Worm (Caenorhabditis elegans) whole organism, young adult: ENCODE measurements around the gene Y116F11A.6.

Experiments used
- B0261.1 ChIP-seq: sonication (generic microtip); optimal IDR thresholded peaks from 2 replicates; lab custom pipeline; 2016; ENCODE audit warnings: mild to moderate bottlenecking, missing genetic modification characterization, moderate library complexity, missing compliant biosample characterization
- D2030.7 ChIP-seq: fragments of 200-800 bp; sonication (Bioruptor generic); IDR thresholded peaks from 2 replicates; pipeline ENCODE4 v1.3.6; 2022; ENCODE audit warnings: missing genetic modification reagents, missing genetic modification characterization, missing compliant biosample characterization
- F10E7.11 ChIP-seq: sonication (generic microtip); optimal IDR thresholded peaks from 2 replicates; lab custom pipeline; 2017; ENCODE audit warnings: mild to moderate bottlenecking, missing genetic modification characterization, moderate library complexity, missing compliant biosample characterization
- F22D6.2 ChIP-seq: sonication (generic microtip); optimal IDR thresholded peaks from 2 replicates; lab custom pipeline; 2016; ENCODE audit warnings: mild to moderate bottlenecking, missing genetic modification characterization, missing compliant biosample characterization
- F37B4.10 ChIP-seq: fragments of 200-800 bp; sonication (Bioruptor generic); IDR thresholded peaks from 2 replicates; pipeline ENCODE4 v1.3.6; 2022; ENCODE audit warnings: missing genetic modification characterization, missing compliant biosample characterization
- F49E8.2 ChIP-seq: sonication (generic microtip); optimal IDR thresholded peaks from 3 replicates; lab custom pipeline; 2017; ENCODE audit warnings: missing genetic modification characterization, mild to moderate bottlenecking, missing compliant biosample characterization, antibody characterized with exemption, moderate library complexity; ENCODE audit not compliant: insufficient read depth
- F57C9.4 ChIP-seq: sonication (generic microtip); optimal IDR thresholded peaks from 2 replicates; lab custom pipeline; 2017; ENCODE audit warnings: mild to moderate bottlenecking, missing genetic modification characterization, missing compliant biosample characterization
- T26A5.8 ChIP-seq: sonication (generic microtip); optimal IDR thresholded peaks from 2 replicates; lab custom pipeline; 2016; ENCODE audit warnings: missing genetic modification characterization, missing compliant biosample characterization
- Y67H2A.10 ChIP-seq: fragments of 200-800 bp; sonication (Bioruptor generic); conservative IDR thresholded peaks from 2 replicates; pipeline ENCODE4 v1.3.6; 2022; ENCODE audit warnings: missing genetic modification reagents, missing genetic modification characterization, missing compliant biosample characterization
- ZK185.1 ChIP-seq: sonication (generic microtip); optimal IDR thresholded peaks from 2 replicates; lab custom pipeline; 2016; ENCODE audit warnings: mild to moderate bottlenecking, missing genetic modification characterization, missing compliant biosample characterization; ENCODE audit not compliant: poor library complexity, severe bottlenecking
- akir-1 ChIP-seq: fragments of 200-800 bp; sonication (Bioruptor generic); optimal IDR thresholded peaks from 2 replicates; lab custom pipeline; 2018; ENCODE audit warnings: mild to moderate bottlenecking, missing genetic modification characterization, moderate library complexity, missing compliant biosample characterization
- ama-1 ChIP-seq, 3 experiments: fragments of 150-350 bp in 1 of 3; sonication (generic microtip) in 2 of 3; optimal IDR thresholded peaks; 2 replicates each; lab custom pipeline; 2014 to 2018; ENCODE audit warnings: missing biosample characterization in 2 of 3, missing genetic modification characterization in 2 of 3, missing genetic modification reagents in 2 of 3
- aptf-3 ChIP-seq: fragments of 200-800 bp; sonication (Bioruptor generic); IDR thresholded peaks from 2 replicates; pipeline ENCODE4 v1.3.6; 2022; ENCODE audit warnings: missing genetic modification characterization, missing compliant biosample characterization
- attf-6 ChIP-seq: fragments of 200-800 bp; sonication (Bioruptor generic); IDR thresholded peaks from 2 replicates; pipeline ENCODE4 v1.3.6; 2022; ENCODE audit warnings: missing genetic modification reagents, missing genetic modification characterization, missing compliant biosample characterization
- bed-1 ChIP-seq: fragments of 200-800 bp; sonication (Bioruptor generic); IDR thresholded peaks from 2 replicates; pipeline ENCODE4 v1.3.6; 2022; ENCODE audit warnings: missing genetic modification reagents, missing genetic modification characterization, missing compliant biosample characterization
- cebp-1 ChIP-seq, 2 experiments: fragments of 200-800 bp in 1 of 2; sonication (Bioruptor generic) in 1 of 2; sonication (generic microtip) in 1 of 2; IDR thresholded peaks in 1 of 2; optimal IDR thresholded peaks in 1 of 2; 2 replicates each; pipeline versions ENCODE4 v1.3.6 to Lab custom; 2017 to 2022; ENCODE audit warnings: missing compliant biosample characterization in 2 of 2, missing genetic modification characterization in 2 of 2, mild to moderate bottlenecking in 1 of 2, missing genetic modification reagents in 1 of 2, moderate library complexity in 1 of 2
- cebp-2 ChIP-seq: fragments of 200-800 bp; sonication (Bioruptor generic); IDR thresholded peaks from 2 replicates; pipeline ENCODE4 v1.3.6; 2022; ENCODE audit warnings: missing genetic modification characterization, missing compliant biosample characterization
- ceh-100 ChIP-seq: fragments of 200-800 bp; sonication (Bioruptor generic); IDR thresholded peaks from 2 replicates; pipeline ENCODE4 v1.3.6; 2022; ENCODE audit warnings: missing genetic modification reagents, missing genetic modification characterization, missing compliant biosample characterization
- ceh-40 ChIP-seq: fragments of 200-800 bp; sonication (Bioruptor generic); IDR thresholded peaks from 2 replicates; pipeline ENCODE4 v1.3.6; 2022; ENCODE audit warnings: missing genetic modification characterization, missing compliant biosample characterization
- die-1 ChIP-seq: sonication (generic microtip); optimal IDR thresholded peaks from 2 replicates; lab custom pipeline; 2016; ENCODE audit warnings: missing genotype, mild to moderate bottlenecking, missing genetic modification characterization, missing compliant biosample characterization
- efl-1 ChIP-seq: fragments of 150-350 bp; optimal IDR thresholded peaks from 2 replicates; lab custom pipeline; 2014; ENCODE audit warnings: missing biosample characterization, missing genetic modification reagents, missing genetic modification characterization
- egl-18 ChIP-seq: fragments of 200-800 bp; sonication (Bioruptor generic); IDR thresholded peaks from 2 replicates; pipeline ENCODE4 v1.3.6; 2022; ENCODE audit warnings: missing genetic modification reagents, missing genetic modification characterization, missing compliant biosample characterization
- egl-44 ChIP-seq: fragments of 200-800 bp; sonication (Bioruptor generic); IDR thresholded peaks from 2 replicates; pipeline ENCODE4 v1.3.6; 2022; ENCODE audit warnings: missing genetic modification reagents, missing genetic modification characterization, missing compliant biosample characterization
- hmg-1.2 ChIP-seq: fragments of 200-800 bp; sonication (Bioruptor generic); IDR thresholded peaks from 2 replicates; pipeline ENCODE4 v1.3.6; 2022; ENCODE audit warnings: missing genetic modification reagents, missing genetic modification characterization, missing compliant biosample characterization
- lin-40 ChIP-seq: sonication (generic microtip); optimal IDR thresholded peaks from 2 replicates; lab custom pipeline; 2016; ENCODE audit warnings: missing genetic modification characterization, mild to moderate bottlenecking, missing compliant biosample characterization, missing genotype, missing genetic modification reagents
- lir-1 ChIP-seq: fragments of 200-800 bp; sonication (Bioruptor generic); conservative IDR thresholded peaks from 2 replicates; pipeline ENCODE4 v1.3.6; 2022; ENCODE audit warnings: missing genetic modification reagents, missing genetic modification characterization, missing compliant biosample characterization
- madf-8 ChIP-seq: fragments of 200-800 bp; sonication (Bioruptor generic); conservative IDR thresholded peaks from 2 replicates; pipeline ENCODE4 v1.3.6; 2022; ENCODE audit warnings: missing genetic modification reagents, missing genetic modification characterization, missing compliant biosample characterization
- mel-28 ChIP-seq: sonication (generic microtip); optimal IDR thresholded peaks from 2 replicates; lab custom pipeline; 2016; ENCODE audit warnings: borderline replicate concordance, mild to moderate bottlenecking, missing genetic modification characterization, missing compliant biosample characterization
- nhr-120 ChIP-seq: fragments of 200-800 bp; sonication (Bioruptor generic); IDR thresholded peaks from 2 replicates; pipeline ENCODE4 v1.3.6; 2022; ENCODE audit warnings: missing genetic modification characterization, missing compliant biosample characterization
- rec-8 ChIP-seq, 2 experiments: sonication (generic microtip); optimal IDR thresholded peaks; 2 replicates each; lab custom pipeline; 2016; ENCODE audit warnings: mild to moderate bottlenecking in 2 of 2, missing genetic modification characterization in 2 of 2, missing genetic modification reagents in 2 of 2, missing genotype in 2 of 2, missing biosample characterization in 1 of 2, missing compliant biosample characterization in 1 of 2, moderate library complexity in 1 of 2
- snpc-1.1 ChIP-seq: sonication (generic microtip); optimal IDR thresholded peaks from 2 replicates; lab custom pipeline; 2017; ENCODE audit warnings: missing genetic modification characterization, mild to moderate bottlenecking, missing compliant biosample characterization, antibody characterized with exemption, moderate library complexity, missing genotype, missing genetic modification reagents; ENCODE audit not compliant: insufficient read depth
- snpc-4 ChIP-seq, 5 experiments: fragments of 150-350 bp in 1 of 5; sonication (generic microtip) in 4 of 5; optimal IDR thresholded peaks; 2 replicates each; lab custom pipeline; 2014 to 2018; ENCODE audit warnings: missing genetic modification characterization in 5 of 5, missing biosample characterization in 3 of 5, antibody characterized with exemption in 2 of 5, mild to moderate bottlenecking in 2 of 5, missing compliant biosample characterization in 2 of 5, missing genotype in 2 of 5, moderate library complexity in 2 of 5, missing genetic modification reagents in 1 of 5
- somi-1 ChIP-seq: fragments of 200-800 bp; sonication (Bioruptor generic); optimal IDR thresholded peaks from 2 replicates; lab custom pipeline; 2018; ENCODE audit warnings: mild to moderate bottlenecking, missing genetic modification characterization, missing compliant biosample characterization
- zfh-2 ChIP-seq: fragments of 200-800 bp; sonication (Bioruptor generic); conservative IDR thresholded peaks from 2 replicates; pipeline ENCODE4 v1.3.6; 2022; ENCODE audit warnings: missing genetic modification reagents, missing genetic modification characterization, missing compliant biosample characterization
- ztf-26 ChIP-seq: sonication (generic microtip); optimal IDR thresholded peaks from 2 replicates; lab custom pipeline; 2017; ENCODE audit warnings: missing genetic modification characterization, missing compliant biosample characterization
- ztf-28 ChIP-seq: fragments of 200-800 bp; sonication (Bioruptor generic); IDR thresholded peaks from 2 replicates; pipeline ENCODE4 v1.3.6; 2022; ENCODE audit warnings: missing genetic modification reagents, missing genetic modification characterization, missing compliant biosample characterization
- ztf-6 ChIP-seq: fragments of 200-800 bp; sonication (Bioruptor generic); IDR thresholded peaks from 2 replicates; pipeline ENCODE4 v1.3.6; 2022; ENCODE audit warnings: missing genetic modification reagents, missing genetic modification characterization, missing compliant biosample characterization

Y116F11A.6 gene

DNA sequence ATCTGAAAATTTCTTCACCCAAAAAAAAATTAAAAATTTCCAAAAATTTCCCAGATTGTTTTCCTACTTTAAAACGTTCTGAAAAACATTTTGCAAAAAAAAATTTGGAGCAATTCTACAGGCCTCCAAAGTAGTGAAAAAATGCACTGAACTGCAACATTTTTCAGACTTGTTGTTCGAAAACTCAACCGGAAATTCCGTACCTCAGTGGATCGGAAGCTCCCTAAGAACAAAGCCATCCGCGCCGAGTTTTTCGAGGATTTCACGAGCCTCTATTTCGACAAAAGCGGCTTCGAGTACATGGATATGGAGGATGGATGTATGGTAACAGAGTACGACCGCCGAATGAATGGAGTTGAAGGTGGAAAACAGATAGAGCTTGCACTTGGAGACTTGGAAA, 18.8 kb downstream of the Y116F11A.6 start, which contains the start of gene fbxa-131 (continued):
- TF ChIP-seq cebp-1 (GFP tag; IDR thresholded peaks at IDR 0.05; lab: Robert Waterston, UW) = no peak
- no peak for TF ChIP-seq cebp-1 (tag; optimal IDR thresholded peaks at IDR 0.05; lab: Kevin White, UChicago)
- no peak for TF ChIP-seq die-1 (tag; lab: Kevin White, UChicago)
- TF ChIP-seq, all 124 proteins: peak for 0

ce11 chrV:19741034-19741433, 21.7 kb downstream of the Y116F11A.6 start, which contains the start of gene W04E12.2:
TSS of gene W04E12.2 (minus strand) at chrV:19741134.
- TF ChIP-seq efl-1 = no peak
- TF ChIP-seq ceh-100 = no peak
- TF ChIP-seq snpc-1.1 (tag; lab: Kevin White, UChicago) = no peak
- no peak for TF ChIP-seq cebp-2 (GFP tag; lab: Robert Waterston, UW)
- TF ChIP-seq nhr-120 (GFP tag; lab: Robert Waterston, UW) = no peak
- no peak for TF ChIP-seq hmg-1.2 (GFP tag; lab: Robert Waterston, UW)
- no peak for TF ChIP-seq F10E7.11
- TF ChIP-seq egl-44 = no peak

ce11 chrV:19741651-19742050, 22.3 kb downstream of the Y116F11A.6 start, which contains the start of gene W04E12.3:
TSS of gene W04E12.3 (plus strand) at chrV:19741951.
- TF ChIP-seq F57C9.4 (no peak), nhr-120 (GFP tag; lab: Robert Waterston, UW) (no peak), somi-1 (GFP tag; lab: Kevin White, UChicago) (no peak), F22D6.2 (no peak), ztf-26 (tag; lab: Kevin White, UChicago) (no peak)

DNA sequence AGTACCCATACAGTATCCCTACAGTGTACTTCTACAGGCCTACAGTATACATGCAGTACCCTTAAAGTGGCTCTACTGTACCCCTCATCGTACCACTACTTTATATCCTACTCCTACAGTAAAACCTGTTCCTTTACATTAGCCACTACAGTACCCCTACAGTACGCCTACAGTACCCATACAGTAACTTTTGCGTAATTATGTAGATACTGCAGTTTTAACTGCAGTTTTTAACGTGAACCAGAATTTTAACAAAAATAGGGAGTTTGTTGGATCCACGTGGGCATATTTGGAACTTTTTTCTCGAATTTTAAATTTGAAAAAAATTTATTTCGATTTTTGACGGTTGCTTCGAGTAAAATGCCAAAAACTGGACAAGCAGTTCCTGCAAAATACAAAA, 24.0 kb downstream of the Y116F11A.6 start, which contains the start of gene W04E12.4:
Gene W04E12.4 (plus strand): TSS at position 301 of the 400 bp plus-strand sequence.
- TF ChIP-seq ztf-28 (GFP tag; lab: Robert Waterston, UW) (no peak), ztf-6 (GFP tag; lab: Robert Waterston, UW) (no peak), rec-8 (tag; optimal IDR thresholded peaks at IDR 0.05; lab: Kevin White, UChicago) (no peak), D2030.7 (GFP tag; lab: Robert Waterston, UW) (no peak), T26A5.8 (tag; lab: Kevin White, UChicago) (no peak), attf-6 (GFP tag; lab: Robert Waterston, UW) (no peak), nhr-120 (GFP tag; lab: Robert Waterston, UW) (no peak), akir-1 (GFP tag; lab: Kevin White, UChicago) (no peak), egl-18 (GFP tag; lab: Robert Waterston, UW) (no peak), Y67H2A.10 (GFP tag; lab: Robert Waterston, UW) (no peak), lin-40 (no peak), ceh-100 (no peak)

DNA sequence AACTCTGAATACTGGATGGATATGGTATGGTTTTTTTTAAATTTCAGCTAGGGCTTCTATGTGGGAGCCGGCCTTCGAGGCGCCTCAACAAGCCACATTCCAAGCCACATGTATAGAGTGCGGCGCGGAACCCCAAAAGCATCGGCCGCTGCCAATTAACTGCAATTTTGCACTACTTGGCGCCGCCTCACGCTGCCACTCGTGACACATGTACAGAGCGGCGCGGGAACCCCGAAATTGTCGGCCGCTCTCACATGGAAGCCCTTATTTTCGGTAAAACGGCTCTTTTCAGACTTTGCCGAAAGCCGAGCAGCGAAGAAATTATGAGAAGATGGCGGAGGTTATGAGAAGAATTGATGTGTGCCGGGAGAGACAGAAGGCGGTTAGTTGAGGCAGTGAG, 24.4 kb downstream of the Y116F11A.6 start:
- TF ChIP-seq zfh-2 = peak; percentile 69
- TF ChIP-seq F37B4.10 (GFP tag; lab: Robert Waterston, UW) = no peak

- no peak for TF ChIP-seq D2030.7 (GFP tag; lab: Robert Waterston, UW)
- no peak for TF ChIP-seq ceh-100
- no peak for TF ChIP-seq F49E8.2 (tag; lab: Kevin White, UChicago)
Observed at ce11 chrV:19744210-19744609, 24.9 kb downstream of the Y116F11A.6 start.

DNA sequence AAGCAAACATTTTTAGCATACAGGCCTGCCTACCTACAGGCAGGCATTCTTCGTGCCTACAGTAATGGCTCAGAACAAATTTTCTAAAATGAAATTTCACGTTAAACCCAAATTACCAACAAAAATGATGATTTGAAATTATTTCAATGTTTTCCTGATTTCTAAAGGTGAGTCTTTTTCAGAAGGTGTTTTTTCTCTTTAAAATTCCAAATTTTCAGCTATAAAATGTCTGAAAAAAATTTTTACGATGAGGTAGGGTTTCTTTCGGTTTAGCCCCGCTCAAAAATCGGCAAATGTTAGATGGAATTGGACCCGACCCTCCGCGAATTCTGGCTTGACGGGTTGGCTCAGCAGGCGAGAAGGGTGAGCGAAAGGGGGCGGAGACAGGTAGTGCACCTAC, 26.5 kb downstream of the Y116F11A.6 start, which contains the start of gene W04E12.5:
Gene W04E12.5 (plus strand): TSS at position 301 of the 400 bp plus-strand sequence.
- no peak for TF ChIP-seq snpc-4 (GFP tag; optimal IDR thresholded peaks at IDR 0.05; lab: Kevin White, UChicago)
- TF ChIP-seq snpc-4 (tag; optimal IDR thresholded peaks at IDR 0.05; lab: Kevin White, UChicago) = no peak
- no peak for TF ChIP-seq madf-8 (GFP tag; lab: Robert Waterston, UW)
- no peak for TF ChIP-seq bed-1 (GFP tag; lab: Robert Waterston, UW)
- no peak for TF ChIP-seq ceh-40 (GFP tag; lab: Robert Waterston, UW)
- TF ChIP-seq mel-28 = no peak
- no peak for TF ChIP-seq ama-1 (optimal IDR thresholded peaks at IDR 0.05; lab: Kevin White, UChicago)
- no peak for TF ChIP-seq ama-1 (GFP tag; optimal IDR thresholded peaks at IDR 0.05; lab: Kevin White, UChicago)
- no peak for TF ChIP-seq aptf-3 (GFP tag; lab: Robert Waterston, UW)
- no peak for TF ChIP-seq T26A5.8 (tag; lab: Kevin White, UChicago)
- TF ChIP-seq B0261.1 (tag; lab: Kevin White, UChicago) = no peak
- no peak for TF ChIP-seq lir-1 (GFP tag; lab: Robert Waterston, UW)
- TF ChIP-seq ZK185.1 (tag; lab: Kevin White, UChicago) = no peak
